Fruit fly (Drosophila melanogaster): ENCODE results near the gene CG3527.

Gene CG3527

dm6 chrX:4564962-4565361 is 13.2 kb downstream of the CG3527 start (continued):
- TF ChIP-seq CG14710 (tag; optimal IDR thresholded peaks at IDR 0.05), result peak; percentile 18

dm6 chrX:4571829-4572228 is 20.1 kb downstream of the CG3527 start, which contains the start of gene CG12684:
Gene CG12684, minus strand, starts transcription at chrX:4571929.
- TF ChIP-seq dmrt11E (tag; optimal IDR thresholded peaks at IDR 0.05) (no peak), CG7556 (GFP tag; optimal IDR thresholded peaks at IDR 0.05) (no peak), CG1647 (GFP tag; optimal IDR thresholded peaks at IDR 0.05) (no peak), kah (GFP tag; optimal IDR thresholded peaks at IDR 0.05) (no peak), cas (GFP tag; IDR thresholded peaks at IDR 0.05) (no peak), esg (GFP tag; conservative IDR thresholded peaks at IDR 0.05) (no peak)

dm6 chrX:4573971-4574370 is 22.2 kb downstream of the CG3527 start:
- TF ChIP-seq dysf (GFP tag; IDR thresholded peaks at IDR 0.05) (0 out of 3 replicates have a peak, but pooled peaks have one; percentile 35), chm (GFP tag; IDR thresholded peaks at IDR 0.05) (peak; percentile 16; the same call in 1 of the 2 replicates), sug (tag; optimal IDR thresholded peaks at IDR 0.05) (no peak), Ptx1 (GFP tag; IDR thresholded peaks at IDR 0.05) (peak; percentile 48), CG6689 (GFP tag; IDR thresholded peaks at IDR 0.05) (peak; percentile 27; the same call in 1 of the 2 replicates), CG2712 (tag; optimal IDR thresholded peaks at IDR 0.05) (peak; percentile 66), oc (tag; optimal IDR thresholded peaks at IDR 0.05) (no peak), ham (GFP tag; IDR thresholded peaks at IDR 0.05) (no peak), Med (GFP tag) (peak; percentile 7), sens (GFP tag) (peak; percentile 78), CG31388 (GFP tag; optimal IDR thresholded peaks at IDR 0.05) (no peak), Dip3 (GFP tag; optimal IDR thresholded peaks at IDR 0.05) (no peak), row (GFP tag; IDR thresholded peaks at IDR 0.05) (peak; percentile 61), CG13424 (tag; optimal IDR thresholded peaks at IDR 0.05) (peak; percentile 25), CG12391 (tag; optimal IDR thresholded peaks at IDR 0.05) (peak; percentile 44), Oli (tag; optimal IDR thresholded peaks at IDR 0.05) (peak; percentile 28), D (optimal IDR thresholded peaks at IDR 0.05) (no peak), D (GFP tag; optimal IDR thresholded peaks at IDR 0.05) (peak; percentile 27), CG14710 (tag; optimal IDR thresholded peaks at IDR 0.05) (peak; percentile 33), CG10462 (GFP tag; optimal IDR thresholded peaks at IDR 0.05) (no peak), stwl (tag; optimal IDR thresholded peaks at IDR 0.05) (no peak), CG12769 (tag; optimal IDR thresholded peaks at IDR 0.05) (no peak), CG7839 (tag; optimal IDR thresholded peaks at IDR 0.05) (peak; percentile 44), CG31441 (GFP tag; IDR thresholded peaks at IDR 0.05) (peak; percentile 42), dmrt99B (tag; optimal IDR thresholded peaks at IDR 0.05) (peak; percentile 40), CG4424 (GFP tag; optimal IDR thresholded peaks at IDR 0.05) (peak; percentile 27), Hr51 (GFP tag; optimal IDR thresholded peaks at IDR 0.05) (peak in 1 of 2 experiments; percentile 22), ab (GFP tag; optimal IDR thresholded peaks at IDR 0.05) (no peak), Sox102F (GFP tag; optimal IDR thresholded peaks at IDR 0.05) (peak; percentile 42), dmrt11E (tag; optimal IDR thresholded peaks at IDR 0.05) (peak; percentile 72), CG17912 (GFP tag; optimal IDR thresholded peaks at IDR 0.05) (no peak), CG14441 (GFP tag; IDR thresholded peaks at IDR 0.05) (0 out of 2 replicates have a peak, but pooled peaks have one; percentile 26), MTF-1 (GFP tag; optimal IDR thresholded peaks at IDR 0.05; ENCODE audit: borderline replicate concordance) (no peak), trem (tag; optimal IDR thresholded peaks at IDR 0.05) (peak; percentile 31), CG17385 (GFP tag; optimal IDR thresholded peaks at IDR 0.05) (peak; percentile 3), Tbp (GFP tag; optimal IDR thresholded peaks at IDR 0.05) (no peak), CG17361 (GFP tag; IDR thresholded peaks at IDR 0.05) (peak; percentile 41; the same call in 2 of the 3 replicates), CG10267 (tag; optimal IDR thresholded peaks at IDR 0.05) (peak; percentile 33), zf30C (GFP tag; optimal IDR thresholded peaks at IDR 0.05) (peak; percentile 17), CG17328 (GFP tag; IDR thresholded peaks at IDR 0.05) (peak; percentile 42; the same call in 1 of the 2 replicates), ssp (GFP tag; IDR thresholded peaks at IDR 0.05) (0 out of 2 replicates have a peak, but pooled peaks have one; percentile 13), CHES-1-like (GFP tag; optimal IDR thresholded peaks at IDR 0.05) (no peak)
